Worm (Caenorhabditis elegans) whole organism, L4/young adult: ENCODE results near the gene C28A5.2.

Experiments used
- W03F9.2 ChIP-seq: fragments of 150-350 bp; optimal IDR thresholded peaks from 2 replicates; lab custom pipeline; 2014; ENCODE audit warnings: missing biosample characterization, missing genetic modification characterization
- him-1 ChIP-seq: sonication (generic microtip); optimal IDR thresholded peaks from 2 replicates; lab custom pipeline; 2016; ENCODE audit warnings: missing genotype, missing genetic modification reagents, missing genetic modification characterization, missing compliant biosample characterization

- TF ChIP-seq him-1 (tag; lab: Kevin White, UChicago) = no peak
- no peak for TF ChIP-seq W03F9.2 (tag; lab: Kevin White, UChicago)
These were observed 10.7 kb upstream of the C28A5.2 start, which contains the start of gene ceh-43 for ce11 chrIII:4449893-4450579.
